Fruit fly (Drosophila melanogaster) whole organism, embryonic: ENCODE measurements around the gene Mf.

ENCODE experiments used
- Antp ChIP-seq: fragments of 200-800 bp; sonication (Bioruptor generic); optimal IDR thresholded peaks from 3 replicates; lab custom pipeline; 2016; ENCODE audit warnings: missing biosample characterization, missing genetic modification characterization
- Bdp1 ChIP-seq: fragments of 200-800 bp; sonication (Bioruptor generic); optimal IDR thresholded peaks from 3 replicates; lab custom pipeline; 2016; ENCODE audit warnings: missing biosample characterization, missing genetic modification characterization
- Blimp-1 ChIP-seq: fragments of 200-800 bp; sonication (Bioruptor generic); optimal IDR thresholded peaks from 3 replicates; lab custom pipeline; 2018; ENCODE audit warnings: missing biosample characterization, missing genetic modification characterization, mild to moderate bottlenecking, moderate library complexity, missing genetic modification reagents
- CG10462 ChIP-seq: fragments of 200-800 bp; sonication (Bioruptor generic); optimal IDR thresholded peaks from 2 replicates; lab custom pipeline; 2016; ENCODE audit warnings: missing biosample characterization, missing genetic modification characterization
- CG11247 ChIP-seq: fragments of 200-800 bp; sonication (Bioruptor generic); IDR thresholded peaks from 2 replicates; pipeline ENCODE4 v1.3.6; 2022; ENCODE audit warnings: missing biosample characterization, missing genetic modification characterization
- CG12071 ChIP-seq: fragments of 200-800 bp; sonication (Bioruptor generic); optimal IDR thresholded peaks from 3 replicates; lab custom pipeline; 2018; ENCODE audit warnings: missing biosample characterization, mild to moderate bottlenecking, missing genetic modification characterization
- CG15269 ChIP-seq: fragments of 200-800 bp; sonication (Bioruptor generic); optimal IDR thresholded peaks from 2 replicates; lab custom pipeline; 2018; ENCODE audit warnings: missing biosample characterization, mild to moderate bottlenecking, missing genetic modification characterization, moderate library complexity
- CG1602 ChIP-seq: fragments of 200-800 bp; sonication (Bioruptor generic); optimal IDR thresholded peaks from 3 replicates; lab custom pipeline; 2016; ENCODE audit warnings: missing biosample characterization, missing genetic modification characterization
- CG16779 ChIP-seq: fragments of 200-800 bp; sonication (Bioruptor generic); IDR thresholded peaks from 2 replicates; pipeline ENCODE4 v1.3.6; 2022; ENCODE audit warnings: missing biosample characterization, missing genetic modification characterization
- CG18476 ChIP-seq: fragments of 200-800 bp; sonication (Bioruptor generic); optimal IDR thresholded peaks from 2 replicates; lab custom pipeline; 2016; ENCODE audit warnings: missing biosample characterization, mild to moderate bottlenecking, missing genetic modification characterization
- CG3281 ChIP-seq: fragments of 200-800 bp; sonication (Bioruptor generic); optimal IDR thresholded peaks from 3 replicates; lab custom pipeline; 2017; ENCODE audit warnings: missing biosample characterization, mild to moderate bottlenecking, missing genetic modification characterization
- CG3847 ChIP-seq: fragments of 200-800 bp; sonication (Bioruptor generic); IDR thresholded peaks from 2 replicates; pipeline ENCODE4 v1.3.6; 2022; ENCODE audit warnings: missing biosample characterization, missing genetic modification characterization
- CG5180 ChIP-seq: fragments of 200-800 bp; sonication (Bioruptor generic); optimal IDR thresholded peaks from 3 replicates; lab custom pipeline; 2017; ENCODE audit warnings: missing biosample characterization, missing genetic modification characterization, mild to moderate bottlenecking, moderate library complexity, missing genetic modification reagents
- CG6254 ChIP-seq: fragments of 200-800 bp; sonication (Bioruptor generic); optimal IDR thresholded peaks from 3 replicates; lab custom pipeline; 2017; ENCODE audit warnings: mild to moderate bottlenecking, missing biosample characterization, missing genetic modification reagents, missing genetic modification characterization
- CG6813 ChIP-seq: fragments of 200-800 bp; sonication (Bioruptor generic); optimal IDR thresholded peaks from 2 replicates; lab custom pipeline; 2017; ENCODE audit warnings: missing biosample characterization, missing genetic modification characterization, mild to moderate bottlenecking, moderate library complexity, missing genetic modification reagents
- CG9609 ChIP-seq: fragments of 200-800 bp; sonication (Bioruptor generic); optimal IDR thresholded peaks from 3 replicates; lab custom pipeline; 2016; ENCODE audit warnings: missing biosample characterization, missing genetic modification characterization
- Chrac-16 ChIP-seq: fragments of 200-800 bp; sonication (Bioruptor generic); optimal IDR thresholded peaks from 3 replicates; lab custom pipeline; 2016; ENCODE audit warnings: missing biosample characterization, missing genetic modification characterization
- CrebB ChIP-seq: fragments of 200-800 bp; sonication (Bioruptor generic); optimal IDR thresholded peaks from 3 replicates; lab custom pipeline; 2018; ENCODE audit warnings: missing biosample characterization, mild to moderate bottlenecking, missing genetic modification characterization
- Dad ChIP-seq: fragments of 200-800 bp; sonication (Bioruptor generic); optimal IDR thresholded peaks from 3 replicates; lab custom pipeline; 2016; ENCODE audit warnings: missing biosample characterization, missing genetic modification characterization
- E2f2 ChIP-seq: fragments of 200-800 bp; sonication (Bioruptor generic); IDR thresholded peaks from 2 replicates; pipeline ENCODE4 v1.3.6; 2022; ENCODE audit warnings: missing biosample characterization, missing genetic modification characterization
- Ets65A ChIP-seq: fragments of 200-800 bp; sonication (Bioruptor generic); peaks from one replicate; lab custom pipeline; 2016; ENCODE audit warnings: missing biosample characterization, missing genetic modification characterization
- HLH4C ChIP-seq: fragments of 200-800 bp; sonication (Bioruptor generic); IDR thresholded peaks from 3 replicates; pipeline ENCODE4 v1.3.6; 2022; ENCODE audit warnings: missing biosample characterization, missing genetic modification characterization; ENCODE audit not compliant: partially characterized antibody
- HLH54F ChIP-seq: fragments of 200-800 bp; sonication (Bioruptor generic); optimal IDR thresholded peaks from 3 replicates; lab custom pipeline; 2016; ENCODE audit warnings: missing biosample characterization, missing genetic modification characterization
- Hmr ChIP-seq: fragments of 200-800 bp; sonication (Bioruptor generic); optimal IDR thresholded peaks from 3 replicates; lab custom pipeline; 2017; ENCODE audit warnings: mild to moderate bottlenecking, missing biosample characterization, missing genetic modification reagents, missing genetic modification characterization
- Mad ChIP-seq: fragments of 200-800 bp; sonication (Bioruptor generic); optimal IDR thresholded peaks from 2 replicates; lab custom pipeline; 2016; ENCODE audit warnings: missing biosample characterization, missing genetic modification characterization
- NfI ChIP-seq: fragments of 200-800 bp; sonication (Bioruptor generic); optimal IDR thresholded peaks from 3 replicates; lab custom pipeline; 2018; ENCODE audit warnings: missing biosample characterization, mild to moderate bottlenecking, missing genetic modification characterization, moderate library complexity
- Sox100B ChIP-seq: fragments of 200-800 bp; sonication (Bioruptor generic); optimal IDR thresholded peaks from 3 replicates; lab custom pipeline; 2018; ENCODE audit warnings: missing biosample characterization, mild to moderate bottlenecking, missing genetic modification characterization
- Spps ChIP-seq: fragments of 200-800 bp; sonication (Bioruptor generic); optimal IDR thresholded peaks from 2 replicates; lab custom pipeline; 2018; ENCODE audit warnings: missing biosample characterization, mild to moderate bottlenecking, missing genetic modification characterization
- Sry-δ ChIP-seq: fragments of 200-800 bp; sonication (Bioruptor generic); optimal IDR thresholded peaks from 2 replicates; lab custom pipeline; 2016; ENCODE audit warnings: missing biosample characterization, missing genetic modification characterization
- ab ChIP-seq: fragments of 200-800 bp; sonication (Bioruptor generic); optimal IDR thresholded peaks from 2 replicates; lab custom pipeline; 2016; ENCODE audit warnings: missing biosample characterization, missing genetic modification characterization
- amos ChIP-seq: fragments of 200-800 bp; sonication (Bioruptor generic); IDR thresholded peaks from 2 replicates; pipeline ENCODE4 v1.3.6; 2022; ENCODE audit warnings: missing biosample characterization, missing genetic modification characterization; ENCODE audit not compliant: partially characterized antibody
- bsh ChIP-seq, 2 experiments: fragments of 200-800 bp; sonication (Bioruptor generic); optimal IDR thresholded peaks; 2 replicates each; lab custom pipeline; 2017 to 2018; ENCODE audit warnings: mild to moderate bottlenecking in 2 of 2, missing biosample characterization in 2 of 2, missing genetic modification characterization in 2 of 2, moderate library complexity in 1 of 2
- ci ChIP-seq: fragments of 200-800 bp; sonication (Bioruptor generic); IDR thresholded peaks from 3 replicates; pipeline ENCODE4 v1.3.6; 2022; ENCODE audit warnings: missing biosample characterization, missing genetic modification characterization
- corto ChIP-seq: fragments of 200-800 bp; sonication (Bioruptor generic); optimal IDR thresholded peaks from 2 replicates; lab custom pipeline; 2016; ENCODE audit warnings: missing biosample characterization, mild to moderate bottlenecking, missing genetic modification characterization, moderate library complexity
- eve ChIP-seq, 2 experiments: fragments of >200 bp; optimal IDR thresholded peaks; 2 replicates each; lab custom pipeline; 2017; ENCODE audit warnings: missing biosample characterization in 2 of 2, missing genetic modification characterization in 2 of 2
- ewg ChIP-seq: fragments of 200-800 bp; sonication (Bioruptor generic); optimal IDR thresholded peaks from 3 replicates; lab custom pipeline; 2017; ENCODE audit warnings: mild to moderate bottlenecking, missing biosample characterization, missing genetic modification reagents, missing genetic modification characterization
- fd96Cb ChIP-seq: fragments of 200-800 bp; sonication (Bioruptor generic); optimal IDR thresholded peaks from 2 replicates; lab custom pipeline; 2018; ENCODE audit warnings: missing biosample characterization, mild to moderate bottlenecking, missing genetic modification characterization, moderate library complexity
- jigr1 ChIP-seq: fragments of 200-800 bp; sonication (Bioruptor generic); IDR thresholded peaks from 3 replicates; pipeline ENCODE4 v1.3.6; 2022; ENCODE audit warnings: missing biosample characterization, missing genetic modification characterization
- ken ChIP-seq: fragments of 200-800 bp; sonication (Bioruptor generic); IDR thresholded peaks from 3 replicates; pipeline ENCODE4 v1.3.6; 2022; ENCODE audit warnings: missing biosample characterization, missing genetic modification characterization
- lola ChIP-seq, 3 experiments: fragments of >200 bp in 2 of 3; fragments of 200-800 bp in 1 of 3; sonication (Bioruptor generic) in 1 of 3; optimal IDR thresholded peaks; 2 replicates each; lab custom pipeline; 2017 to 2019; ENCODE audit warnings: missing biosample characterization in 3 of 3, missing genetic modification characterization in 3 of 3, mild to moderate bottlenecking in 1 of 3, moderate library complexity in 1 of 3
- mld ChIP-seq: fragments of 200-800 bp; sonication (Bioruptor generic); IDR thresholded peaks from 3 replicates; pipeline ENCODE4 v1.3.6; 2022; ENCODE audit warnings: missing biosample characterization, missing genetic modification characterization; ENCODE audit not compliant: partially characterized antibody
- oc ChIP-seq: fragments of 200-800 bp; sonication (Bioruptor generic); optimal IDR thresholded peaks from 2 replicates; lab custom pipeline; 2018; ENCODE audit warnings: missing biosample characterization, mild to moderate bottlenecking, missing genetic modification characterization, moderate library complexity
- odd ChIP-seq: fragments of 200-800 bp; sonication (Bioruptor generic); optimal IDR thresholded peaks from 2 replicates; lab custom pipeline; 2017; ENCODE audit warnings: missing biosample characterization, mild to moderate bottlenecking, missing genetic modification characterization
- psq ChIP-seq: fragments of 200-800 bp; sonication (Bioruptor generic); optimal IDR thresholded peaks from 2 replicates; lab custom pipeline; 2017; ENCODE audit warnings: missing biosample characterization, missing genetic modification characterization
- repo ChIP-seq: fragments of 200-800 bp; sonication (Bioruptor generic); optimal IDR thresholded peaks from 2 replicates; lab custom pipeline; 2016; ENCODE audit warnings: missing biosample characterization, missing genetic modification characterization
- slbo ChIP-seq: fragments of 200-800 bp; sonication (Bioruptor generic); IDR thresholded peaks from 2 replicates; pipeline ENCODE4 v1.3.6; 2022; ENCODE audit warnings: missing biosample characterization, missing genetic modification characterization
- toy ChIP-seq: fragments of 200-800 bp; sonication (Bioruptor generic); IDR thresholded peaks from 2 replicates; pipeline ENCODE4 v1.3.6; 2022; ENCODE audit warnings: missing biosample characterization, missing genetic modification characterization
- ttk ChIP-seq: fragments of 200-800 bp; sonication (Bioruptor generic); IDR thresholded peaks from 2 replicates; pipeline ENCODE4 v2.1.2; 2022; ENCODE audit warnings: missing biosample characterization, missing genetic modification characterization

The Mf gene

DNA sequence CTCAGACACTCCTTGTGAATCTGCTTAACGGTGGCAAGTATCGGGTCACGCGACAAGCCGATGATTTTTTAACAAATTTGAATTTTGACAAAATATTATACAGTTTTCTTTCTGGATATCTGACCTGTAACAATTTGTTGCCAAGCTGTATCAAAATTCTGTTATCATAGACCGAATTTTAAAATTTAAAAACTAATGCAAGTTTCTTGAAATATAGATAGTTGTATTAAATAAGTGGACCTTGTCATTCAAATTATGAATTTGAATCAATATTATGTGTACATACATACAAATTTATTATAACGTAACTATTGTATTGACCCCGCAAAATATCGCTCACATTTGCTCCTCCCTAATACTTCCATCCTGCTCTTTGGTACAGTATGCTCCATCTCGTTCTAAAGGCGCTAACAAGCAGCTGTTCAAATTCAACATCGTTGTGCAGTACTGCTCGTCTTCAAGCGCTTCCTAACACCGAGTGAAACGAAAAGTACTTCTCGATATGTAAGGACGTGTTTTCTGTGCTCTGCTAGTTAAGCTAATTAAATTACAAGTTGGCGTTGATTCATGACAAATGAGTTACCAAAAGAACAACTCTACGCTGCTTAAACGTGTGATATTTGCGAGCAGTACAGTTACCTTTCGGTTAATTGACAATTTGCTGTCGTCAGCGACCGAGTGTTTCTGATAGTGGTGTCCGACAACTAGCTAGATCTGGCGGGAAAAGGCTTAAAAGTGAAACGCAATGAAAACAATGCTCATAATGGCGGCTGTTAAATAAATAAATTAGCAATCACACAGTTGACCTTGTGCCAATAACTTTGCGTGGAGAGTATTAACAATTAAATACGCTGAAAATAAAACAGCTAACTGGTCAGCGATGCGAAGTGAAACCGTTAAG, 15.1 kb upstream of the Mf start, which contains the start of the genes Kpc1 and CG42542 (continued):
- TF ChIP-seq HLH4C: peak; percentile 86
- peak; percentile 67 for TF ChIP-seq Chrac-16 (GFP tag; lab: Kevin White, UChicago)
- peak; percentile 67 for TF ChIP-seq ken (GFP tag; lab: Robert Waterston, UW)
- peak; percentile 86 for TF ChIP-seq CG10462 (GFP tag; lab: Kevin White, UChicago)
- peak; percentile 89 for TF ChIP-seq amos
- TF ChIP-seq eve (GFP tag; optimal IDR thresholded peaks at IDR 0.05; lab: Kevin White, UChicago): no peak
- TF ChIP-seq Hmr (GFP tag; lab: Kevin White, UChicago): peak; percentile 82
- TF ChIP-seq jigr1 (GFP tag; lab: Robert Waterston, UW): peak; percentile 52; the same call in 1 of the 3 replicates
- TF ChIP-seq CG12071: no peak
- peak; percentile 2 for TF ChIP-seq CG5180 (GFP tag; lab: Kevin White, UChicago)
- no peak for TF ChIP-seq toy (GFP tag; lab: Robert Waterston, UW)
- TF ChIP-seq psq (GFP tag; lab: Kevin White, UChicago): peak; percentile 50
- TF ChIP-seq CG3281 (GFP tag; lab: Kevin White, UChicago): peak; percentile 10
- TF ChIP-seq Antp: peak; percentile 49
- TF ChIP-seq slbo (GFP tag; lab: Robert Waterston, UW): peak; percentile 81
- peak; percentile 79 for TF ChIP-seq CG3847 (GFP tag; lab: Robert Waterston, UW)
- peak; percentile 74 for TF ChIP-seq CG18476 (GFP tag; lab: Kevin White, UChicago)
- peak; percentile 50 for TF ChIP-seq Dad (GFP tag; lab: Kevin White, UChicago)
- TF ChIP-seq E2f2 (GFP tag; lab: Robert Waterston, UW): peak; percentile 89
- peak; percentile 66 for TF ChIP-seq Mad (GFP tag; lab: Kevin White, UChicago)
- TF ChIP-seq CG1602: peak; percentile 79
- TF ChIP-seq CG6254 (GFP tag; lab: Kevin White, UChicago): no peak
- TF ChIP-seq fd96Cb (tag; lab: Kevin White, UChicago): peak; percentile 30
- TF ChIP-seq CG11247: peak; percentile 69
- no peak for TF ChIP-seq oc (tag; lab: Kevin White, UChicago)
- peak; percentile 98 for TF ChIP-seq Sry-δ (GFP tag; lab: Kevin White, UChicago)
- peak; percentile 55 for TF ChIP-seq CG15269 (tag; lab: Kevin White, UChicago)
- peak; percentile 78 for TF ChIP-seq ab (GFP tag; lab: Kevin White, UChicago)
- TF ChIP-seq ewg (GFP tag; lab: Kevin White, UChicago): peak; percentile 23
- peak; percentile 41; the same call in 1 of the 2 replicates for TF ChIP-seq CG16779
- no peak for TF ChIP-seq Spps (tag; lab: Kevin White, UChicago)
- TF ChIP-seq mld (GFP tag; lab: Robert Waterston, UW): peak; percentile 59; the same call in 1 of the 3 replicates
- peak; percentile 58 for TF ChIP-seq repo (GFP tag; lab: Kevin White, UChicago)
- TF ChIP-seq Sox100B (GFP tag; lab: Kevin White, UChicago): no peak
- peak; percentile 47 for TF ChIP-seq NfI
- peak; percentile 52 for TF ChIP-seq CrebB (tag; lab: Kevin White, UChicago)
- TF ChIP-seq Bdp1 (GFP tag; lab: Kevin White, UChicago): peak; percentile 36
- TF ChIP-seq bsh (GFP tag; optimal IDR thresholded peaks at IDR 0.05; lab: Kevin White, UChicago): peak in 1 of 2 experiments; percentile 60
- peak; percentile 35 for TF ChIP-seq corto (GFP tag; lab: Kevin White, UChicago)
- TF ChIP-seq ci (GFP tag; lab: Robert Waterston, UW): peak; percentile 74
- TF ChIP-seq lola (GFP tag; optimal IDR thresholded peaks at IDR 0.05; lab: Kevin White, UChicago): peak in 1 of 3 experiments; percentile 81
- TF ChIP-seq Blimp-1: peak; percentile 90
- peak; percentile 96 for TF ChIP-seq Ets65A (GFP tag; lab: Kevin White, UChicago)
- TF ChIP-seq CG9609 (GFP tag; lab: Kevin White, UChicago): peak; percentile 42
- TF ChIP-seq HLH54F (GFP tag; lab: Kevin White, UChicago): peak; percentile 83
- peak; percentile 46; the same call in 1 of the 2 replicates for TF ChIP-seq ttk (GFP tag; lab: Robert Waterston, UW)
- TF ChIP-seq odd (GFP tag; lab: Kevin White, UChicago): no peak
- TF ChIP-seq CG6813 (GFP tag; lab: Kevin White, UChicago): peak; percentile 19
